Worm (Caenorhabditis elegans): Measurements from ENCODE around the gene puf-5.

Gene puf-5

DNA sequence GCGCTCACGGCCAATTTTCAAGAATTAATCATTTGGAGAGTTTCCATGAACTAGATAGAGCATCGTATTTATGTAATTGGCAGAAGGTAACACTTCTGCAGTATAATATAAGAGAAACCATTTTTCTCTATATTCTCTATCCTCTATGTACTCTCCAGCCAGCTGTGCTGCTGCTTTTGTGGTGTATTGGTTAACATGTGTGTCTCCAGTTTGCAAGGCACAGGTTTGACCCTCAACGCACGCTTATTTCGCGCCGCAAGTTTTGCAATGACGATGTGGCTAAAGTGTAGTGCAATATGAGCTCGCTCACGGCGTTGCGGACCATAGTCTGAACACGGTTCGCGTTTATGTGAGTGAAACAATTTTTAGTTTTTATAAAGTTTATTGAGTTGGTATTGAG is 28.4 kb upstream of the puf-5 start (continued):
- TF ChIP-seq dmd-8 (GFP tag; IDR thresholded peaks at IDR 0.05) = no peak; the same call in none of the 2 replicates
- TF ChIP-seq lir-3 (tag; optimal IDR thresholded peaks at IDR 0.05) = peak; percentile 53
- no peak for TF ChIP-seq lin-39 (tag; optimal IDR thresholded peaks at IDR 0.05)
- no peak for TF ChIP-seq jun-1 (tag; optimal IDR thresholded peaks at IDR 0.05)
- TF ChIP-seq set-16 (GFP tag; IDR thresholded peaks at IDR 0.05) = no peak
- peak; percentile 95 for TF ChIP-seq aha-1 (tag)
- TF ChIP-seq ama-1 (optimal IDR thresholded peaks at IDR 0.05) = no peak
- TF ChIP-seq nhr-77 (tag; optimal IDR thresholded peaks at IDR 0.05) = peak; percentile 13
- TF ChIP-seq zag-1 (tag; optimal IDR thresholded peaks at IDR 0.05) = no peak
- no peak for TF ChIP-seq zip-2 (tag; optimal IDR thresholded peaks at IDR 0.05)
- peak; percentile 88 for TF ChIP-seq mxl-3 (GFP tag; optimal IDR thresholded peaks at IDR 0.05)
- TF ChIP-seq pha-4 (GFP tag; IDR thresholded peaks at IDR 0.05) = peak; percentile 95
- TF ChIP-seq pha-4 (tag; optimal IDR thresholded peaks at IDR 0.05) = no peak
- peak; percentile 87 for TF ChIP-seq ctbp-1 (GFP tag; IDR thresholded peaks at IDR 0.05)
- TF ChIP-seq hif-1 (tag; optimal IDR thresholded peaks at IDR 0.05) = peak in 1 of 2 experiments; percentile 5
- peak; percentile 71 for TF ChIP-seq lin-13 (GFP tag; optimal IDR thresholded peaks at IDR 0.05)
- peak; percentile 72 for TF ChIP-seq madf-9 (GFP tag; conservative IDR thresholded peaks at IDR 0.05)
- peak; percentile 54 for TF ChIP-seq nhr-48 (tag; optimal IDR thresholded peaks at IDR 0.05)

DNA sequence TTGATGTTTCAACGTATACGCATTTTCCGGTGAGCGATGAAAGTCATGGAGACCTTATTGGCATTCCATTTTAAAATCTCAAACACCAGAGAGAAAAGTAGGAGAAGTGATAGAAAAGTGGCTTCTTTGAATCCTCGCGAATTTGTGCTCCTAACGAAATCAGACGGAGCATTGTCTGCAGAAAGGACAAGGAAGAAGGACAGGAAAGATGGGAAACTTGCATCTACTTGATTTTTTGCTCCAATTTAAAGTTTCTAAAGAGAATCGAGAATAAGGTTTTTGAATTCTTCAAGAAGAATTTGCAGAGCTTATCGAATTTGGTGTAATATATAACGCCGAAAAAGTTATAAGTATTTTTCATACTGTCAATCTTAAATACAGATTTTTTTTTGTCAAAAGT is 24.2 kb upstream of the puf-5 start:
- TF ChIP-seq nhr-77 (tag; optimal IDR thresholded peaks at IDR 0.05) = no peak
- no peak for TF ChIP-seq ceh-62 (tag; optimal IDR thresholded peaks at IDR 0.05)
- TF ChIP-seq ces-1 (GFP tag; optimal IDR thresholded peaks at IDR 0.05) = peak; percentile 20
- TF ChIP-seq fos-1 (tag; optimal IDR thresholded peaks at IDR 0.05) = no peak
- no peak for TF ChIP-seq jun-1 (tag; optimal IDR thresholded peaks at IDR 0.05)
- TF ChIP-seq attf-4 (tag; optimal IDR thresholded peaks at IDR 0.05) = no peak
- no peak for TF ChIP-seq pqm-1 (tag; optimal IDR thresholded peaks at IDR 0.05)
- TF ChIP-seq fkh-10 (GFP tag; optimal IDR thresholded peaks at IDR 0.05) = peak; percentile 56
- no peak for TF ChIP-seq ceh-20 (GFP tag; IDR thresholded peaks at IDR 0.05)
- no peak for TF ChIP-seq hif-1 (tag; optimal IDR thresholded peaks at IDR 0.05)

DNA sequence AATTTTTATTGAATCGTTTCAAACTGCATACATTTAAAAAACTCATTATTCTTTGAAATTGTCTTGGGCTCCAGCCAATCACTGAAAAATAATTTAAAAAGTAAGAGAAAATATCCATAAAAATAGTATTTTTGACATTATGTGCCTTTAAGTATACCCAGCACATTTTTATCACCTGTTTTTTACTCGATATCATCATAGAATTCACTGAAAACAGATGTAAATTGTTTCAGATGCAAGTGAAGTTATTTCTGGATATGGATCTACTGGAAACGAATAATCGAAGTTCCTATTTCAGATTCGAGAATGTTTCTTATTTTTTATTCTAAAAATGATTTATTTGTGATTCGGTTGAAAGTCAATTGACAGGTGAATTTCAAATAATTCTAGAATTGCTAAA is 20.8 kb upstream of the puf-5 start:
- TF ChIP-seq cey-2 (tag; optimal IDR thresholded peaks at IDR 0.05; ENCODE audit: borderline replicate concordance, insufficient read depth) (no peak), Y5F2A.4 (GFP tag; optimal IDR thresholded peaks at IDR 0.05) (no peak), Y105C5A.15 (GFP tag; IDR thresholded peaks at IDR 0.05) (no peak), arid-1 (GFP tag; conservative IDR thresholded peaks at IDR 0.05) (no peak), lin-1 (GFP tag; IDR thresholded peaks at IDR 0.05) (no peak), aha-1 (tag) (no peak), ceh-62 (tag; optimal IDR thresholded peaks at IDR 0.05) (no peak), egl-27 (tag; optimal IDR thresholded peaks at IDR 0.05) (no peak), daf-12 (tag; optimal IDR thresholded peaks at IDR 0.05) (no peak), nhr-237 (tag; optimal IDR thresholded peaks at IDR 0.05) (no peak), lin-38 (GFP tag; IDR thresholded peaks at IDR 0.05) (no peak), gei-8 (GFP tag; optimal IDR thresholded peaks at IDR 0.05) (no peak), lir-3 (tag; optimal IDR thresholded peaks at IDR 0.05) (no peak), egl-43 (GFP tag; IDR thresholded peaks at IDR 0.05) (no peak), unc-130 (GFP tag; optimal IDR thresholded peaks at IDR 0.05) (no peak), nhr-48 (tag; optimal IDR thresholded peaks at IDR 0.05) (no peak)

DNA sequence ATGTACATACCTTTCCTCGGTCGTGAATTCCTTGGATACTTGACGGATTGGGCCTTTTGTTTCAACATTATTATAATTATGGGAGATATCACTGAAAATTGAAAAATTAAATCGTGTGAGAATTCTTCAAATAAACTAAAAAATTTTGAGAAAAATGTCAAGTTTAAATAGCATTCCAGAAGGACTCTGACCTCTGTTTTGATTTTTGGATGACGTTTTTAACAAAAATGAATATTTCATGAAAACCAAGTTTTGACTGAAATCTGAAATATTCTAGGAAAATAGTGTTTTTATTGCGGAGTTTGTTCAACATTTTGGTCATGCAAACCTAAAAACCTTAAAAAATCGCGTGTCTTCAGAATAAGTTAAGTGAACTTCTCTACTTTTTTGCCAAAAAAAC is 19.2 kb upstream of the puf-5 start, which contains the start of gene glb-27:
Gene glb-27 (minus strand): TSS at position 101 of the 400 bp plus-strand sequence.
- TF ChIP-seq nhr-25 (tag; optimal IDR thresholded peaks at IDR 0.05; ENCODE audit: borderline replicate concordance, insufficient read depth) = no peak
- TF ChIP-seq ama-1 (optimal IDR thresholded peaks at IDR 0.05) = no peak
- no peak for TF ChIP-seq madf-5 (GFP tag; IDR thresholded peaks at IDR 0.05)

Data from whole organism, L4 larva.